Fruit fly (Drosophila melanogaster) whole organism, embryonic: ENCODE results near the gene Glg1.

Experiments used
- Aef1 ChIP-seq: fragments of 200-800 bp; sonication (Bioruptor generic); IDR thresholded peaks from 3 replicates; pipeline ENCODE4 v1.3.6; 2022; ENCODE audit warnings: missing biosample characterization, missing genetic modification characterization
- Atf3 ChIP-seq: fragments of 200-800 bp; sonication (Bioruptor generic); optimal IDR thresholded peaks from 3 replicates; lab custom pipeline; 2016; ENCODE audit warnings: missing biosample characterization, missing genetic modification characterization
- Atf6 ChIP-seq: fragments of 200-800 bp; sonication (Bioruptor generic); IDR thresholded peaks from 2 replicates; pipeline ENCODE4 v1.3.6; 2022; ENCODE audit warnings: missing biosample characterization, missing genetic modification characterization
- Bgb ChIP-seq: fragments of 200-800 bp; sonication (Bioruptor generic); IDR thresholded peaks from 2 replicates; pipeline ENCODE4 v1.3.6; 2022; ENCODE audit warnings: missing biosample characterization, missing genetic modification characterization; ENCODE audit not compliant: partially characterized antibody
- CG1024 ChIP-seq: fragments of 200-800 bp; sonication (Bioruptor generic); IDR thresholded peaks from 2 replicates; pipeline ENCODE4 v1.3.6; 2022; ENCODE audit warnings: missing biosample characterization, missing genetic modification characterization
- CG10543 ChIP-seq: fragments of 200-800 bp; sonication (Bioruptor generic); optimal IDR thresholded peaks from 3 replicates; lab custom pipeline; 2017; ENCODE audit warnings: missing biosample characterization, mild to moderate bottlenecking, missing genetic modification characterization, moderate library complexity
- CG11456 ChIP-seq: fragments of 200-800 bp; sonication (Bioruptor generic); IDR thresholded peaks from 3 replicates; pipeline ENCODE4 v1.3.6; 2022; ENCODE audit warnings: missing biosample characterization, missing genetic modification characterization
- CG11504 ChIP-seq: fragments of 200-800 bp; sonication (Bioruptor generic); optimal IDR thresholded peaks from 3 replicates; lab custom pipeline; 2019; ENCODE audit warnings: missing biosample characterization, mild to moderate bottlenecking, missing genetic modification characterization, moderate library complexity
- CG13894 ChIP-seq: fragments of 200-800 bp; sonication (Bioruptor generic); optimal IDR thresholded peaks from 3 replicates; lab custom pipeline; 2018; ENCODE audit warnings: missing biosample characterization, mild to moderate bottlenecking, missing genetic modification characterization, moderate library complexity
- CG15011 ChIP-seq: fragments of 200-800 bp; sonication (Bioruptor generic); optimal IDR thresholded peaks from 3 replicates; lab custom pipeline; 2018; ENCODE audit warnings: missing biosample characterization, mild to moderate bottlenecking, missing genetic modification characterization
- CG15514 ChIP-seq: fragments of 200-800 bp; sonication (Bioruptor generic); optimal IDR thresholded peaks from 3 replicates; lab custom pipeline; 2017; ENCODE audit warnings: missing biosample characterization, missing genetic modification characterization, mild to moderate bottlenecking, moderate library complexity, missing genetic modification reagents
- CG17385 ChIP-seq: fragments of 200-800 bp; sonication (Bioruptor generic); optimal IDR thresholded peaks from 3 replicates; lab custom pipeline; 2018; ENCODE audit warnings: missing biosample characterization, mild to moderate bottlenecking, missing genetic modification characterization
- CG17612 ChIP-seq: fragments of 200-800 bp; sonication (Bioruptor generic); IDR thresholded peaks from 2 replicates; pipeline ENCODE4 v1.3.6; 2022; ENCODE audit warnings: missing biosample characterization, missing genetic modification characterization
- CG33557 ChIP-seq: fragments of 200-800 bp; sonication (Bioruptor generic); optimal IDR thresholded peaks from 2 replicates; lab custom pipeline; 2019; ENCODE audit warnings: missing biosample characterization, mild to moderate bottlenecking, missing genetic modification characterization, moderate library complexity
- CG3995 ChIP-seq: fragments of 200-800 bp; sonication (Bioruptor generic); optimal IDR thresholded peaks from 3 replicates; lab custom pipeline; 2016; ENCODE audit warnings: missing biosample characterization, missing genetic modification characterization
- CG6254 ChIP-seq: fragments of 200-800 bp; sonication (Bioruptor generic); optimal IDR thresholded peaks from 3 replicates; lab custom pipeline; 2017; ENCODE audit warnings: mild to moderate bottlenecking, missing biosample characterization, missing genetic modification reagents, missing genetic modification characterization
- CG6654 ChIP-seq: fragments of 200-800 bp; sonication (Bioruptor generic); optimal IDR thresholded peaks from 2 replicates; lab custom pipeline; 2017; ENCODE audit warnings: missing biosample characterization, mild to moderate bottlenecking, missing genetic modification characterization
- CG6854 ChIP-seq: fragments of 200-800 bp; sonication (Bioruptor generic); optimal IDR thresholded peaks from 3 replicates; lab custom pipeline; 2017; ENCODE audit warnings: missing biosample characterization, mild to moderate bottlenecking, missing genetic modification characterization
- CG7928 ChIP-seq: fragments of 200-800 bp; sonication (Bioruptor generic); optimal IDR thresholded peaks from 2 replicates; lab custom pipeline; 2017; ENCODE audit warnings: missing biosample characterization, mild to moderate bottlenecking, missing genetic modification characterization
- CG8388 ChIP-seq: fragments of 200-800 bp; sonication (Bioruptor generic); optimal IDR thresholded peaks from 2 replicates; lab custom pipeline; 2019; ENCODE audit warnings: missing biosample characterization, mild to moderate bottlenecking, missing genetic modification characterization, moderate library complexity
- CHES-1-like ChIP-seq: fragments of 200-800 bp; sonication (Bioruptor generic); optimal IDR thresholded peaks from 2 replicates; lab custom pipeline; 2016; ENCODE audit warnings: missing biosample characterization, missing genetic modification characterization
- Camta ChIP-seq: fragments of 200-800 bp; sonication (Bioruptor generic); optimal IDR thresholded peaks from 2 replicates; lab custom pipeline; 2016; ENCODE audit warnings: missing biosample characterization, missing genetic modification characterization
- CkIIα-i1 ChIP-seq: fragments of 200-800 bp; sonication (Bioruptor generic); IDR thresholded peaks from 2 replicates; pipeline ENCODE4 v1.3.6; 2022; ENCODE audit warnings: missing biosample characterization, missing genetic modification characterization
- Deaf1 ChIP-seq: fragments of 200-800 bp; optimal IDR thresholded peaks from 3 replicates; lab custom pipeline; 2019; ENCODE audit warnings: missing biosample characterization, mild to moderate bottlenecking, missing genetic modification characterization, moderate library complexity
- Dek ChIP-seq: fragments of 200-800 bp; sonication (Bioruptor generic); optimal IDR thresholded peaks from 3 replicates; lab custom pipeline; 2019; ENCODE audit warnings: missing biosample characterization, mild to moderate bottlenecking, missing genetic modification characterization, moderate library complexity
- Dll ChIP-seq: fragments of 200-800 bp; sonication (Bioruptor generic); IDR thresholded peaks from 4 replicates; pipeline ENCODE4 v1.3.6; 2022; ENCODE audit warnings: missing biosample characterization, missing genetic modification characterization; ENCODE audit not compliant: partially characterized antibody
- Drgx ChIP-seq: fragments of 200-800 bp; sonication (Bioruptor generic); IDR thresholded peaks from 2 replicates; pipeline ENCODE4 v1.3.6; 2022; ENCODE audit warnings: missing biosample characterization, missing genetic modification characterization
- Elba2 ChIP-seq: fragments of 200-800 bp; sonication (Bioruptor generic); optimal IDR thresholded peaks from 3 replicates; lab custom pipeline; 2016; ENCODE audit warnings: missing biosample characterization, missing genetic modification characterization
- Fer2 ChIP-seq: fragments of 200-800 bp; sonication (Bioruptor generic); optimal IDR thresholded peaks from 2 replicates; lab custom pipeline; 2018; ENCODE audit warnings: missing biosample characterization, mild to moderate bottlenecking, missing genetic modification characterization, moderate library complexity
- Fer3 ChIP-seq: fragments of 200-800 bp; sonication (Bioruptor generic); optimal IDR thresholded peaks from 2 replicates; lab custom pipeline; 2018; ENCODE audit warnings: missing biosample characterization, mild to moderate bottlenecking, missing genetic modification characterization, moderate library complexity
- Hr51 ChIP-seq, 2 experiments: fragments of 200-800 bp; sonication (Bioruptor generic); optimal IDR thresholded peaks; 2 replicates in 1 of 2; 3 replicates in 1 of 2; lab custom pipeline; 2016 to 2018; ENCODE audit warnings: missing biosample characterization in 2 of 2, missing genetic modification characterization in 2 of 2, mild to moderate bottlenecking in 1 of 2, moderate library complexity in 1 of 2
- Opbp ChIP-seq: fragments of 200-800 bp; sonication (Bioruptor generic); IDR thresholded peaks from 3 replicates; pipeline ENCODE4 v1.3.6; 2022; ENCODE audit warnings: missing biosample characterization, missing genetic modification characterization; ENCODE audit not compliant: partially characterized antibody
- Rfx ChIP-seq: fragments of 200-800 bp; sonication (Bioruptor generic); IDR thresholded peaks from 2 replicates; pipeline ENCODE4 v1.3.6; 2022; ENCODE audit warnings: missing biosample characterization, missing genetic modification characterization
- bsh ChIP-seq, 2 experiments: fragments of 200-800 bp; sonication (Bioruptor generic); optimal IDR thresholded peaks; 2 replicates each; lab custom pipeline; 2017 to 2018; ENCODE audit warnings: mild to moderate bottlenecking in 2 of 2, missing biosample characterization in 2 of 2, missing genetic modification characterization in 2 of 2, moderate library complexity in 1 of 2
- crc ChIP-seq: fragments of 200-800 bp; sonication (Bioruptor generic); optimal IDR thresholded peaks from 2 replicates; lab custom pipeline; 2016; ENCODE audit warnings: missing biosample characterization, missing genetic modification characterization
- crol ChIP-seq: fragments of 200-800 bp; sonication (Bioruptor generic); IDR thresholded peaks from 2 replicates; pipeline ENCODE4 v1.3.6; 2022; ENCODE audit warnings: missing biosample characterization, missing genetic modification characterization
- crp ChIP-seq, 2 experiments: fragments of 200-800 bp; sonication (Bioruptor generic); optimal IDR thresholded peaks; 2 replicates in 1 of 2; 3 replicates in 1 of 2; lab custom pipeline; 2017; ENCODE audit warnings: missing biosample characterization in 2 of 2, missing genetic modification characterization in 2 of 2, mild to moderate bottlenecking in 1 of 2, moderate library complexity in 1 of 2
- fru ChIP-seq: fragments of >200 bp; optimal IDR thresholded peaks from 2 replicates; lab custom pipeline; 2017
- fu2 ChIP-seq: fragments of 200-800 bp; sonication (Bioruptor generic); optimal IDR thresholded peaks from 2 replicates; lab custom pipeline; 2016; ENCODE audit warnings: missing biosample characterization, missing genetic modification characterization
- grau ChIP-seq: fragments of 200-800 bp; optimal IDR thresholded peaks from 3 replicates; lab custom pipeline; 2019; ENCODE audit warnings: missing biosample characterization, mild to moderate bottlenecking, missing genetic modification characterization, moderate library complexity
- jigr1 ChIP-seq: fragments of 200-800 bp; sonication (Bioruptor generic); IDR thresholded peaks from 3 replicates; pipeline ENCODE4 v1.3.6; 2022; ENCODE audit warnings: missing biosample characterization, missing genetic modification characterization
- lab ChIP-seq: fragments of 200-800 bp; sonication (Bioruptor generic); optimal IDR thresholded peaks from 3 replicates; lab custom pipeline; 2017; ENCODE audit warnings: missing biosample characterization, missing genetic modification characterization, mild to moderate bottlenecking, moderate library complexity, missing genetic modification reagents
- lola ChIP-seq, 3 experiments: fragments of >200 bp in 2 of 3; fragments of 200-800 bp in 1 of 3; sonication (Bioruptor generic) in 1 of 3; optimal IDR thresholded peaks; 2 replicates each; lab custom pipeline; 2017 to 2019; ENCODE audit warnings: missing biosample characterization in 3 of 3, missing genetic modification characterization in 3 of 3, mild to moderate bottlenecking in 1 of 3, moderate library complexity in 1 of 3
- org-1 ChIP-seq: fragments of 200-800 bp; sonication (Bioruptor generic); optimal IDR thresholded peaks from 2 replicates; lab custom pipeline; 2017; ENCODE audit warnings: missing biosample characterization, missing genetic modification characterization
- sim ChIP-seq: fragments of 200-800 bp; sonication (Bioruptor generic); IDR thresholded peaks from 2 replicates; pipeline ENCODE4 v1.3.6; 2022; ENCODE audit warnings: missing biosample characterization, missing genetic modification characterization
- sr ChIP-seq: fragments of 200-800 bp; sonication (Bioruptor generic); IDR thresholded peaks from 3 replicates; pipeline ENCODE4 v1.3.6; 2022; ENCODE audit warnings: missing biosample characterization, missing genetic modification characterization
- tap ChIP-seq: fragments of 200-800 bp; optimal IDR thresholded peaks from 3 replicates; lab custom pipeline; 2019; ENCODE audit warnings: missing biosample characterization, mild to moderate bottlenecking, missing genetic modification characterization, moderate library complexity
- vnd ChIP-seq: fragments of 200-800 bp; sonication (Bioruptor generic); IDR thresholded peaks from 3 replicates; pipeline ENCODE4 v1.3.6; 2022; ENCODE audit warnings: missing biosample characterization, missing genetic modification characterization; ENCODE audit not compliant: partially characterized antibody

Gene Glg1

DNA sequence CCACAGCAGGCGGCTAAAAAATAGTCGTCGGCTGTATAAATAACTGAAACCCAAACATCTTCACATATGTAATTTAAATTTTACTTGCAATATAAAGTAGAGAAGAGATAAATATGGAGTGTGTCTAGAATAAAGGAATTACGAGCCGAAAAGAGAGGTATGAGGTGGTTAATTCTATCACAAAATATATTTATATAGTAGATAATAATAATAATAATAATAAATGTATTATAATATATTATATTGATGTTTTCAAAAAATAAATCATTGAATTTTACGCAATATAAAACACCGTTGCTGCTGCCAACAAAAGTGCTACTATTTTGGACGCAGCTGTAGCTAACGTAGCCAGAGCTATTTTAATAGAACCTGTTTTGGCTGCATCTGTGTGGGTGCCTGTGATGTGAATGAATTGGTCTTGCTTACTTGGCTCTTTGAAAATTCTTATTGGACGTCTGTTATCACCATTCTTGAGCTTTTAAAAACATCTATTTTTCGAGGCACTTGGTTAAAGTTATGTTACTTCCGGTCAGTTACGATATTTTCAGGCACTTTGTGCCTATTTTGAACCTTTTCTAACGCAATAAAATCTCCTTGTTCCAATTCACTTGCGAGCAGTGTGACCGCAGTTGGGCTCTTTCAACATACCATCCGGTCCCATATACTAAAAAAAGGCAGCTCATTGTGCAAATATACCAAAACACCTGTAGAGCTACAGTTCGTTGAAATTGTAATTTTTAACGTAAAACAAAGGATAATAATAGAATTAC, 10.3 kb downstream of the Glg1 start, which contains the start of gene Hr78 (continued):
- peak; percentile 67 for TF ChIP-seq CG33557 (GFP tag; lab: Kevin White, UChicago)
- peak; percentile 70 for TF ChIP-seq CG3995 (GFP tag; lab: Kevin White, UChicago)
- no peak for TF ChIP-seq fru (lab: Kevin White, UChicago)
- TF ChIP-seq CG8388 (GFP tag; lab: Kevin White, UChicago) = peak; percentile 99
- TF ChIP-seq lab (GFP tag; lab: Kevin White, UChicago) = peak; percentile 91
- TF ChIP-seq Dek (tag; lab: Kevin White, UChicago) = peak; percentile 73
- TF ChIP-seq sim (GFP tag; lab: Robert Waterston, UW) = no peak
- TF ChIP-seq bsh (GFP tag; optimal IDR thresholded peaks at IDR 0.05; lab: Kevin White, UChicago) = peak; percentile 80 to 81
- peak; percentile 64 for TF ChIP-seq org-1 (GFP tag; lab: Kevin White, UChicago)
- peak in 1 of 2 experiments; percentile 92 for TF ChIP-seq Hr51 (GFP tag; optimal IDR thresholded peaks at IDR 0.05; lab: Kevin White, UChicago)
- peak; percentile 78 for TF ChIP-seq Fer3 (tag; lab: Kevin White, UChicago)
- peak; percentile 42; the same call in 1 of the 3 replicates for TF ChIP-seq Aef1 (GFP tag; lab: Robert Waterston, UW)
- peak; percentile 52 for TF ChIP-seq CG15514
- TF ChIP-seq Deaf1 = peak; percentile 69
- TF ChIP-seq CG6254 (GFP tag; lab: Kevin White, UChicago) = peak; percentile 72
- 0 out of 3 replicates have a peak, but pooled peaks have one; percentile 48 for TF ChIP-seq Opbp (GFP tag; lab: Robert Waterston, UW)
- TF ChIP-seq CG15011 (GFP tag; lab: Kevin White, UChicago) = peak; percentile 47
- TF ChIP-seq fu2 (GFP tag; lab: Kevin White, UChicago) = no peak
- TF ChIP-seq crc = no peak
- peak; percentile 88 for TF ChIP-seq CG6854 (GFP tag; lab: Kevin White, UChicago)
- no peak for TF ChIP-seq jigr1 (GFP tag; lab: Robert Waterston, UW)
- no peak for TF ChIP-seq CG13894 (tag; lab: Kevin White, UChicago)
- TF ChIP-seq Dll (GFP tag; lab: Robert Waterston, UW) = no peak
- peak; percentile 81 for TF ChIP-seq CG17385 (GFP tag; lab: Kevin White, UChicago)
- TF ChIP-seq CG1024 (GFP tag; lab: Robert Waterston, UW) = peak; percentile 38; the same call in 1 of the 2 replicates
- TF ChIP-seq CG17612 (GFP tag; lab: Robert Waterston, UW) = no peak
- TF ChIP-seq CG10543 (GFP tag; lab: Kevin White, UChicago) = peak; percentile 72
- TF ChIP-seq vnd = no peak
- no peak for TF ChIP-seq sr (GFP tag; lab: Robert Waterston, UW)
- peak; percentile 22 for TF ChIP-seq CG7928 (GFP tag; lab: Kevin White, UChicago)
- TF ChIP-seq grau (tag; lab: Kevin White, UChicago) = peak; percentile 85
- no peak for TF ChIP-seq Camta (GFP tag; lab: Kevin White, UChicago)
- peak; percentile 40 for TF ChIP-seq CG6654 (GFP tag; lab: Kevin White, UChicago)
- TF ChIP-seq Atf6 = peak; percentile 54; the same call in 1 of the 2 replicates
- no peak for TF ChIP-seq Bgb (GFP tag; lab: Robert Waterston, UW)
- peak; percentile 56 for TF ChIP-seq Fer2 (tag; lab: Kevin White, UChicago)
- peak; percentile 85 for TF ChIP-seq Elba2
- no peak for TF ChIP-seq CkIIα-i1 (GFP tag; lab: Robert Waterston, UW)
- no peak for TF ChIP-seq CHES-1-like
- TF ChIP-seq Rfx = peak; percentile 72
- TF ChIP-seq tap (tag; lab: Kevin White, UChicago) = peak; percentile 69
- no peak for TF ChIP-seq CG11504
- TF ChIP-seq Drgx (GFP tag; lab: Robert Waterston, UW) = peak; percentile 81
- peak in 1 of 2 experiments; percentile 4 for TF ChIP-seq crp (GFP tag; optimal IDR thresholded peaks at IDR 0.05; lab: Kevin White, UChicago)
- no peak for TF ChIP-seq Atf3
- TF ChIP-seq crol (GFP tag; lab: Robert Waterston, UW) = no peak
- TF ChIP-seq CG11456 (GFP tag; lab: Robert Waterston, UW) = peak; percentile 62; the same call in 1 of the 3 replicates
- peak in 1 of 3 experiments; percentile 76 for TF ChIP-seq lola (GFP tag; optimal IDR thresholded peaks at IDR 0.05; lab: Kevin White, UChicago)
